Worm (Caenorhabditis elegans) whole organism, L4/young adult: ENCODE data around the gene nlg-1.

ENCODE experiments used
- W03F9.2 ChIP-seq: fragments of 150-350 bp; optimal IDR thresholded peaks from 2 replicates; lab custom pipeline; 2014; ENCODE audit warnings: missing biosample characterization, missing genetic modification characterization
- dao-5 ChIP-seq: sonication (generic microtip); optimal IDR thresholded peaks from 2 replicates; lab custom pipeline; 2016; ENCODE audit warnings: missing genotype, missing genetic modification characterization, moderate library complexity, missing compliant biosample characterization
- him-1 ChIP-seq: sonication (generic microtip); optimal IDR thresholded peaks from 2 replicates; lab custom pipeline; 2016; ENCODE audit warnings: missing genotype, missing genetic modification reagents, missing genetic modification characterization, missing compliant biosample characterization

Gene nlg-1

ce11 chrX:13631122-13631672 is at the start of gene nlg-1:
TSS of gene nlg-1 (minus strand) at chrX:13631172.
- TF ChIP-seq him-1 (tag; lab: Kevin White, UChicago) (no peak), dao-5 (tag; lab: Kevin White, UChicago) (no peak), W03F9.2 (tag; lab: Kevin White, UChicago) (no peak)

ce11 chrX:13676892-13677291 is 45.9 kb upstream of the nlg-1 start, which contains the start of gene gck-4:
TSS of gene gck-4 (plus strand) at chrX:13677192.
- TF ChIP-seq him-1 (tag; lab: Kevin White, UChicago) (no peak), W03F9.2 (tag; lab: Kevin White, UChicago) (no peak), dao-5 (tag; lab: Kevin White, UChicago) (no peak)

ce11 chrX:13675444-13675843 is 44.5 kb upstream of the nlg-1 start:
- no peak for TF ChIP-seq dao-5 (tag; lab: Kevin White, UChicago)
- no peak for TF ChIP-seq W03F9.2 (tag; lab: Kevin White, UChicago)

ce11 chrX:13672622-13673021 is 41.6 kb upstream of the nlg-1 start:
- TF ChIP-seq dao-5 (tag; lab: Kevin White, UChicago) (no peak), W03F9.2 (tag; lab: Kevin White, UChicago) (no peak), him-1 (tag; lab: Kevin White, UChicago) (no peak)

ce11 chrX:13670966-13671365 is 40.0 kb upstream of the nlg-1 start:
- no peak for TF ChIP-seq him-1 (tag; lab: Kevin White, UChicago)
- TF ChIP-seq dao-5 (tag; lab: Kevin White, UChicago), result no peak
- no peak for TF ChIP-seq W03F9.2 (tag; lab: Kevin White, UChicago)

- TF ChIP-seq W03F9.2 (tag; lab: Kevin White, UChicago) (no peak), dao-5 (tag; lab: Kevin White, UChicago) (no peak), him-1 (tag; lab: Kevin White, UChicago) (no peak)
Observed at ce11 chrX:13669641-13670040, 38.7 kb upstream of the nlg-1 start.

- no peak for TF ChIP-seq him-1 (tag; lab: Kevin White, UChicago)
- TF ChIP-seq dao-5 (tag; lab: Kevin White, UChicago), result no peak
- TF ChIP-seq W03F9.2 (tag; lab: Kevin White, UChicago), result no peak
Observed at ce11 chrX:13668728-13669127, 37.8 kb upstream of the nlg-1 start, which contains the start of gene C04A11.2. TSS of gene C04A11.2 (minus strand) at chrX:13668828.

- no peak for TF ChIP-seq W03F9.2 (tag; lab: Kevin White, UChicago)
- TF ChIP-seq dao-5 (tag; lab: Kevin White, UChicago), result no peak
- no peak for TF ChIP-seq him-1 (tag; lab: Kevin White, UChicago)
Observed at ce11 chrX:13666864-13667263, 35.9 kb upstream of the nlg-1 start.

- peak; percentile 42 for TF ChIP-seq W03F9.2 (tag; lab: Kevin White, UChicago)
- TF ChIP-seq him-1 (tag; lab: Kevin White, UChicago), result peak; percentile 91
- TF ChIP-seq dao-5 (tag; lab: Kevin White, UChicago), result peak; percentile 96
Observed at ce11 chrX:13665447-13665846, 34.5 kb upstream of the nlg-1 start.

- TF ChIP-seq dao-5 (tag; lab: Kevin White, UChicago) (no peak), him-1 (tag; lab: Kevin White, UChicago) (no peak), W03F9.2 (tag; lab: Kevin White, UChicago) (no peak)
Observed at ce11 chrX:13663641-13664633, 33.0 kb upstream of the nlg-1 start, which contains the start of gene C04A11.5. TSS of gene C04A11.5 (plus strand) at chrX:13664583.

- no peak for TF ChIP-seq dao-5 (tag; lab: Kevin White, UChicago)
- TF ChIP-seq W03F9.2 (tag; lab: Kevin White, UChicago), result no peak
- TF ChIP-seq him-1 (tag; lab: Kevin White, UChicago), result no peak
Observed at ce11 chrX:13660206-13660605, 29.2 kb upstream of the nlg-1 start, which contains the start of gene C04A11.1. TSS of gene C04A11.1 (plus strand) at chrX:13660506.

- TF ChIP-seq W03F9.2 (tag; lab: Kevin White, UChicago) (no peak), him-1 (tag; lab: Kevin White, UChicago) (no peak), dao-5 (tag; lab: Kevin White, UChicago) (no peak)
Observed at ce11 chrX:13655769-13656168, 24.8 kb upstream of the nlg-1 start.

- TF ChIP-seq dao-5 (tag; lab: Kevin White, UChicago), result no peak
- no peak for TF ChIP-seq W03F9.2 (tag; lab: Kevin White, UChicago)
- no peak for TF ChIP-seq him-1 (tag; lab: Kevin White, UChicago)
Observed at ce11 chrX:13654276-13654675, 23.3 kb upstream of the nlg-1 start.
